Worm (Caenorhabditis elegans) whole organism, L4 larva: Measurements from ENCODE around the gene fbxb-7.
"Not testable (repeated sequence)": the region's sequence is repeated elsewhere in the genome, so short reads cannot be mapped to it uniquely, and the experiment has no call there.

Source experiments
- Y48G9A.11 ChIP-seq: fragments of 200-800 bp; sonication (Bioruptor generic); IDR thresholded peaks from 2 replicates; pipeline ENCODE4 v1.3.6; 2022; ENCODE audit warnings: missing genetic modification reagents, missing genetic modification characterization, missing compliant biosample characterization
- Y5F2A.4 ChIP-seq: fragments of 200-800 bp; sonication (Bioruptor generic); optimal IDR thresholded peaks from 2 replicates; lab custom pipeline; 2018; ENCODE audit warnings: mild to moderate bottlenecking, missing genetic modification characterization, missing compliant biosample characterization
- lim-7 ChIP-seq: fragments of 200-800 bp; sonication (Bioruptor generic); IDR thresholded peaks from 2 replicates; pipeline ENCODE4 v1.3.6; 2022; ENCODE audit warnings: missing genetic modification characterization, missing compliant biosample characterization
- nhr-28 ChIP-seq: fragments of 150-350 bp; optimal IDR thresholded peaks from 2 replicates; lab custom pipeline; 2014; ENCODE audit warnings: missing biosample characterization, missing genetic modification characterization
- unc-62 ChIP-seq, 3 experiments: fragments of 150-350 bp in 1 of 3; sonication (generic microtip); optimal IDR thresholded peaks in 2 of 3; peaks in 1 of 3; 1 replicate in 1 of 3; 2 replicates in 2 of 3; lab custom pipeline; 2014 to 2017; ENCODE audit warnings: missing biosample characterization in 3 of 3, missing genetic modification characterization in 3 of 3, missing genetic modification reagents in 3 of 3, missing genotype in 1 of 3

fbxb-7 gene

DNA sequence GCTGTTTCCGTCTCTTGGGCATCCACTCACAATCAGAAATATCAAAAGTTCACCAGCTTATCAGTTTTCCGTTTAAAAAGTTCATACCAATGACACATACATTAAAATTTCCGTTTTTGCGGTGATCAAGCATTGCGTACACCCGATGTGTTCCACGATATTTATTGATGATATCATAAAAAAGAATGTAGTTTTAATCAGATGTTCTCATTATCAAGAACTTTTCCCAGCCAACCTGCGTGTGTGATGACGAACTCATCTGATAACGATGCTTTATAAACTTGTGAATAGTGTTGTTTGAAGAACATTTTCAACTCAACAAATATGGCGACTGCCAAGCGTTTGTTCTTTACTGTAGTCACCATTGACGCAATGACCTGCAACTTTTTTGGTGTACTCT lies 39.6 kb downstream of the fbxb-7 start, which contains the start of gene clc-21:
Gene clc-21, plus strand, starts transcription at position 301 of the 400 bp plus-strand sequence.
- peak; percentile 2 for TF ChIP-seq nhr-28 (tag; lab: Kevin White, UChicago)
- TF ChIP-seq Y5F2A.4 = no peak
- TF ChIP-seq, all 104 proteins: peak for 1

DNA sequence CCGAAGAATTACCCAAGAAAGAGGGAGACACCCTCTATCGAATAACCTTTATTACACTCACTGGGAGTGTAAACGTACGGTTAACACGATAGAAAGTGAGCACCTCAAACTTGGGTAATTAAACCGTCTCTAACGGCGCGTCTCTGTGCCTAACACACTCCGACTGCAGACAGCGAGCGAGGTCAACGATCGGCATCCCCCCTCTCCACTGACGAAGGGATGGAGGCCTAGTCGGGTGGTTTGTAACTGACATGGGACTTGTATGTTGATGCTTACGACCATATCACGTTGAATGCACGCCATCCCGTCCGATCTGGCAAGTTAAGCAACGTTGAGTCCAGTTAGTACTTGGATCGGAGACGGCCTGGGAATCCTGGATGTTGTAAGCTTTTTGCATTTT lies 51.4 kb downstream of the fbxb-7 start:
- TF ChIP-seq unc-62 (GFP tag; optimal IDR thresholded peaks at IDR 0.05 in 1 of 2; lab: Kevin White, UChicago) (peak in 1 of 2 experiments; percentile 22), lim-7 (GFP tag; lab: Robert Waterston, UW) (peak; percentile 54; the same call in 1 of the 2 replicates), Y48G9A.11 (GFP tag; lab: Robert Waterston, UW) (peak; percentile 77)
- not testable (repeated sequence) for TF ChIP-seq unc-62 (tag; optimal IDR thresholded peaks at IDR 0.05; lab: Kevin White, UChicago)
